Fruit fly (Drosophila melanogaster) whole organism, embryonic: ENCODE data around the gene CG11970.

Experiments used
- CG10543 ChIP-seq: fragments of 200-800 bp; sonication (Bioruptor generic); optimal IDR thresholded peaks from 3 replicates; lab custom pipeline; 2017; ENCODE audit warnings: missing biosample characterization, mild to moderate bottlenecking, missing genetic modification characterization, moderate library complexity
- CG10654 ChIP-seq: fragments of 200-800 bp; sonication (Bioruptor generic); optimal IDR thresholded peaks from 2 replicates; lab custom pipeline; 2016; ENCODE audit warnings: missing biosample characterization, missing genetic modification characterization
- CG10959 ChIP-seq: fragments of 200-800 bp; sonication (Bioruptor generic); IDR thresholded peaks from 2 replicates; pipeline ENCODE4 v1.3.6; 2022; ENCODE audit warnings: missing biosample characterization, missing genetic modification characterization
- CG11456 ChIP-seq: fragments of 200-800 bp; sonication (Bioruptor generic); IDR thresholded peaks from 3 replicates; pipeline ENCODE4 v1.3.6; 2022; ENCODE audit warnings: missing biosample characterization, missing genetic modification characterization
- CG11504 ChIP-seq: fragments of 200-800 bp; sonication (Bioruptor generic); optimal IDR thresholded peaks from 3 replicates; lab custom pipeline; 2019; ENCODE audit warnings: missing biosample characterization, mild to moderate bottlenecking, missing genetic modification characterization, moderate library complexity
- CG11695 ChIP-seq: fragments of 200-800 bp; sonication (Bioruptor generic); IDR thresholded peaks from 3 replicates; pipeline ENCODE4 v1.3.6; 2022; ENCODE audit warnings: missing biosample characterization, missing genetic modification characterization
- CG11723 ChIP-seq: fragments of 200-800 bp; sonication (Bioruptor generic); optimal IDR thresholded peaks from 2 replicates; lab custom pipeline; 2017; ENCODE audit warnings: missing biosample characterization, mild to moderate bottlenecking, missing genetic modification characterization
- CG12299 ChIP-seq: fragments of 200-800 bp; sonication (Bioruptor generic); optimal IDR thresholded peaks from 2 replicates; lab custom pipeline; 2018; ENCODE audit warnings: missing biosample characterization, mild to moderate bottlenecking, missing genetic modification characterization
- CG12391 ChIP-seq: fragments of 200-800 bp; sonication (Bioruptor generic); optimal IDR thresholded peaks from 3 replicates; lab custom pipeline; 2018; ENCODE audit warnings: missing biosample characterization, mild to moderate bottlenecking, missing genetic modification characterization, moderate library complexity
- CG14014 ChIP-seq: fragments of 200-800 bp; sonication (Bioruptor generic); IDR thresholded peaks from 2 replicates; pipeline ENCODE4 v1.3.6; 2022; ENCODE audit warnings: missing biosample characterization, missing genetic modification characterization
- CG1529 ChIP-seq: fragments of 200-800 bp; sonication (Bioruptor generic); optimal IDR thresholded peaks from 3 replicates; lab custom pipeline; 2018; ENCODE audit warnings: missing biosample characterization, missing genetic modification characterization
- CG2120 ChIP-seq: fragments of 200-800 bp; sonication (Bioruptor generic); optimal IDR thresholded peaks from 3 replicates; lab custom pipeline; 2016; ENCODE audit warnings: missing biosample characterization, missing genetic modification characterization
- CG2199 ChIP-seq: fragments of 200-800 bp; sonication (Bioruptor generic); IDR thresholded peaks from 3 replicates; pipeline ENCODE4 v1.3.6; 2022; ENCODE audit warnings: missing biosample characterization, missing genetic modification characterization
- CG2678 ChIP-seq: fragments of 200-800 bp; sonication (Bioruptor generic); optimal IDR thresholded peaks from 3 replicates; lab custom pipeline; 2019; ENCODE audit warnings: missing biosample characterization, mild to moderate bottlenecking, missing genetic modification characterization, moderate library complexity
- CG31388 ChIP-seq: fragments of 200-800 bp; sonication (Bioruptor generic); optimal IDR thresholded peaks from 2 replicates; lab custom pipeline; 2016; ENCODE audit warnings: missing biosample characterization, missing genetic modification characterization
- CG31441 ChIP-seq: fragments of 200-800 bp; sonication (Bioruptor generic); IDR thresholded peaks from 2 replicates; pipeline ENCODE4 v1.3.6; 2022; ENCODE audit warnings: missing biosample characterization, missing genetic modification characterization
- CG34376 ChIP-seq: fragments of 200-800 bp; sonication (Bioruptor generic); optimal IDR thresholded peaks from 2 replicates; lab custom pipeline; 2018; ENCODE audit warnings: missing biosample characterization, mild to moderate bottlenecking, missing genetic modification characterization
- CG3726 ChIP-seq: fragments of 200-800 bp; sonication (Bioruptor generic); IDR thresholded peaks from 3 replicates; pipeline ENCODE4, ENCODE4 v1.3.6; 2022; ENCODE audit warnings: missing biosample characterization, missing genetic modification characterization
- CG43689 ChIP-seq: fragments of 200-800 bp; sonication (Bioruptor generic); IDR thresholded peaks from 2 replicates; pipeline ENCODE4 v1.3.6; 2022; ENCODE audit warnings: missing biosample characterization, missing genetic modification characterization
- CG6791 ChIP-seq: fragments of 200-800 bp; sonication (Bioruptor generic); IDR thresholded peaks from 3 replicates; pipeline ENCODE4 v1.3.6; 2022; ENCODE audit warnings: missing biosample characterization, missing genetic modification characterization; ENCODE audit not compliant: partially characterized antibody
- CG6854 ChIP-seq: fragments of 200-800 bp; sonication (Bioruptor generic); optimal IDR thresholded peaks from 3 replicates; lab custom pipeline; 2017; ENCODE audit warnings: missing biosample characterization, mild to moderate bottlenecking, missing genetic modification characterization
- CG9932 ChIP-seq: fragments of 200-800 bp; sonication (Bioruptor generic); IDR thresholded peaks from 2 replicates; pipeline ENCODE4 v1.3.6; 2022; ENCODE audit warnings: missing biosample characterization, missing genetic modification characterization
- Chrac-16 ChIP-seq: fragments of 200-800 bp; sonication (Bioruptor generic); optimal IDR thresholded peaks from 3 replicates; lab custom pipeline; 2016; ENCODE audit warnings: missing biosample characterization, missing genetic modification characterization
- CkIIα-i1 ChIP-seq: fragments of 200-800 bp; sonication (Bioruptor generic); IDR thresholded peaks from 2 replicates; pipeline ENCODE4 v1.3.6; 2022; ENCODE audit warnings: missing biosample characterization, missing genetic modification characterization
- Eip74EF ChIP-seq, 2 experiments: fragments of 200-800 bp in 1 of 2; fragments of >200 bp in 1 of 2; sonication (Bioruptor generic) in 1 of 2; optimal IDR thresholded peaks; 2 replicates each; lab custom pipeline; 2017 to 2019; ENCODE audit warnings: missing biosample characterization in 2 of 2, missing genetic modification characterization in 2 of 2, mild to moderate bottlenecking in 1 of 2, moderate library complexity in 1 of 2
- Elba2 ChIP-seq: fragments of 200-800 bp; sonication (Bioruptor generic); optimal IDR thresholded peaks from 3 replicates; lab custom pipeline; 2016; ENCODE audit warnings: missing biosample characterization, missing genetic modification characterization
- Ets65A ChIP-seq: fragments of 200-800 bp; sonication (Bioruptor generic); peaks from one replicate; lab custom pipeline; 2016; ENCODE audit warnings: missing biosample characterization, missing genetic modification characterization
- Fer2 ChIP-seq: fragments of 200-800 bp; sonication (Bioruptor generic); optimal IDR thresholded peaks from 2 replicates; lab custom pipeline; 2018; ENCODE audit warnings: missing biosample characterization, mild to moderate bottlenecking, missing genetic modification characterization, moderate library complexity
- GATAe ChIP-seq: fragments of 200-800 bp; sonication (Bioruptor generic); conservative IDR thresholded peaks from 2 replicates; pipeline ENCODE4 v1.3.6; 2022; ENCODE audit warnings: missing biosample characterization, missing genetic modification characterization
- H15 ChIP-seq: fragments of 200-800 bp; sonication (Bioruptor generic); IDR thresholded peaks from 3 replicates; pipeline ENCODE4 v1.3.6; 2022; ENCODE audit warnings: missing biosample characterization, missing genetic modification characterization
- Hand ChIP-seq: fragments of 200-800 bp; sonication (Bioruptor generic); optimal IDR thresholded peaks from 2 replicates; lab custom pipeline; 2017; ENCODE audit warnings: mild to moderate bottlenecking, missing biosample characterization, missing genetic modification reagents, missing genetic modification characterization
- Jarid2 ChIP-seq: fragments of 200-800 bp; sonication (Bioruptor generic); optimal IDR thresholded peaks from 3 replicates; lab custom pipeline; 2017; ENCODE audit warnings: mild to moderate bottlenecking, missing biosample characterization, missing genetic modification reagents, missing genetic modification characterization
- NFAT ChIP-seq: fragments of 200-800 bp; sonication (Bioruptor generic); IDR thresholded peaks from 2 replicates; pipeline ENCODE4 v1.3.6; 2022; ENCODE audit warnings: missing biosample characterization, missing genetic modification characterization
- Nf-YB ChIP-seq: fragments of 200-800 bp; sonication (Bioruptor generic); optimal IDR thresholded peaks from 3 replicates; lab custom pipeline; 2019; ENCODE audit warnings: missing biosample characterization, mild to moderate bottlenecking, missing genetic modification characterization, moderate library complexity
- Pdp1 ChIP-seq, 2 experiments: fragments of 200-800 bp; sonication (Bioruptor generic); optimal IDR thresholded peaks; 3 replicates each; lab custom pipeline; 2016; ENCODE audit warnings: missing biosample characterization in 2 of 2, missing genetic modification characterization in 2 of 2, mild to moderate bottlenecking in 1 of 2, moderate library complexity in 1 of 2
- Ptx1 ChIP-seq: fragments of 200-800 bp; sonication (Bioruptor generic); IDR thresholded peaks from 2 replicates; pipeline ENCODE4 v1.3.6; 2022; ENCODE audit warnings: missing biosample characterization, missing genetic modification characterization
- Sox102F ChIP-seq: fragments of 200-800 bp; sonication (Bioruptor generic); optimal IDR thresholded peaks from 2 replicates; lab custom pipeline; 2018; ENCODE audit warnings: missing biosample characterization, mild to moderate bottlenecking, missing genetic modification characterization, moderate library complexity
- Sry-β ChIP-seq: fragments of 200-800 bp; sonication (Bioruptor generic); optimal IDR thresholded peaks from 2 replicates; lab custom pipeline; 2018; ENCODE audit warnings: missing biosample characterization, mild to moderate bottlenecking, missing genetic modification characterization, moderate library complexity
- amos ChIP-seq: fragments of 200-800 bp; sonication (Bioruptor generic); IDR thresholded peaks from 2 replicates; pipeline ENCODE4 v1.3.6; 2022; ENCODE audit warnings: missing biosample characterization, missing genetic modification characterization; ENCODE audit not compliant: partially characterized antibody
- bsh ChIP-seq, 2 experiments: fragments of 200-800 bp; sonication (Bioruptor generic); optimal IDR thresholded peaks; 2 replicates each; lab custom pipeline; 2017 to 2018; ENCODE audit warnings: mild to moderate bottlenecking in 2 of 2, missing biosample characterization in 2 of 2, missing genetic modification characterization in 2 of 2, moderate library complexity in 1 of 2
- dmrt11E ChIP-seq: fragments of 200-800 bp; sonication (Bioruptor generic); optimal IDR thresholded peaks from 3 replicates; lab custom pipeline; 2018; ENCODE audit warnings: missing biosample characterization, mild to moderate bottlenecking, missing genetic modification characterization, moderate library complexity
- her ChIP-seq: fragments of 200-800 bp; sonication (Bioruptor generic); optimal IDR thresholded peaks from 2 replicates; lab custom pipeline; 2016; ENCODE audit warnings: missing biosample characterization, missing genetic modification characterization
- hkb ChIP-seq, 2 experiments: fragments of 200-800 bp in 1 of 2; fragments of >200 bp in 1 of 2; sonication (Bioruptor generic) in 1 of 2; IDR thresholded peaks in 1 of 2; optimal IDR thresholded peaks in 1 of 2; 2 replicates each; pipeline versions ENCODE4 v1.3.6 to Lab custom; 2017 to 2022; ENCODE audit warnings: missing biosample characterization in 1 of 2, missing genetic modification characterization in 1 of 2
- jumu ChIP-seq: fragments of 200-800 bp; sonication (Bioruptor generic); optimal IDR thresholded peaks from 3 replicates; lab custom pipeline; 2016; ENCODE audit warnings: missing biosample characterization, missing genetic modification characterization
- nerfin-2 ChIP-seq: fragments of 200-800 bp; sonication (Bioruptor generic); IDR thresholded peaks from 2 replicates; pipeline ENCODE4 v1.3.6; 2022; ENCODE audit warnings: missing biosample characterization, missing genetic modification characterization; ENCODE audit not compliant: partially characterized antibody
- nmo ChIP-seq: fragments of 200-800 bp; sonication (Bioruptor generic); optimal IDR thresholded peaks from 2 replicates; lab custom pipeline; 2018; ENCODE audit warnings: missing biosample characterization, mild to moderate bottlenecking, missing genetic modification characterization, moderate library complexity
- run ChIP-seq: fragments of 200-800 bp; sonication (Bioruptor generic); optimal IDR thresholded peaks from 3 replicates; lab custom pipeline; 2018; ENCODE audit warnings: missing biosample characterization, mild to moderate bottlenecking, missing genetic modification characterization
- ssp ChIP-seq: fragments of 200-800 bp; sonication (Bioruptor generic); IDR thresholded peaks from 2 replicates; pipeline ENCODE4 v1.3.6; 2022; ENCODE audit warnings: missing biosample characterization, missing genetic modification characterization
- ttk ChIP-seq: fragments of 200-800 bp; sonication (Bioruptor generic); IDR thresholded peaks from 2 replicates; pipeline ENCODE4 v2.1.2; 2022; ENCODE audit warnings: missing biosample characterization, missing genetic modification characterization
- zen2 ChIP-seq: fragments of 200-800 bp; sonication (Bioruptor generic); IDR thresholded peaks from 3 replicates; pipeline ENCODE4 v1.3.6; 2022; ENCODE audit warnings: missing biosample characterization, missing genetic modification characterization; ENCODE audit not compliant: partially characterized antibody

The CG11970 gene

DNA sequence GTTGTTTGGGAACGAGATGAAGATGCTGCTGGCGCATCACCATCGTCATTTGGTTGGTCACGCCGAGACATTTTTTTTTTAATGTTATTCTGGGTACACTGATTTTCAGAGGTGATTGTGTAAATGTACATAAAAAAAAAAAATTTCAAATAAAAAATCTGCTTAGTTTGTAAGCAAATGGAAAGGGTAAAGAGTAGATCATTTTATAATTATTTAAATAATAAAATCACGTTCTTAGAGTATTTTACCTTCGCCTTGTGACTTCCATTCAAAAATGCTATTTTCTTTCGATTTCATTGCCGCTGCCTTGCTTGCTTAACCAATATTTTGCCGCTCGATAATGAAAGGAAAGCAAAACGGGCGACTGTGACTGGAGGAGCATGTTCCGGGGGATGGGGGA is 5.8 kb upstream of the CG11970 start (continued):
- TF ChIP-seq CG11695 (GFP tag; lab: Robert Waterston, UW): 0 out of 3 replicates have a peak, but pooled peaks have one; percentile 28
- no peak for TF ChIP-seq CG6854 (GFP tag; lab: Kevin White, UChicago)
- TF ChIP-seq dmrt11E: no peak
- TF ChIP-seq her: no peak
- no peak for TF ChIP-seq CkIIα-i1 (GFP tag; lab: Robert Waterston, UW)
- TF ChIP-seq run (tag; lab: Kevin White, UChicago): no peak
- TF ChIP-seq amos (GFP tag; lab: Robert Waterston, UW): no peak
- no peak for TF ChIP-seq Pdp1 (GFP tag; optimal IDR thresholded peaks at IDR 0.05; lab: Kevin White, UChicago)
- TF ChIP-seq zen2: no peak
- peak; percentile 32 for TF ChIP-seq CG12391 (tag; lab: Kevin White, UChicago)
- peak; percentile 42 for TF ChIP-seq ssp
- peak; percentile 45 for TF ChIP-seq nmo
- TF ChIP-seq Chrac-16 (GFP tag; lab: Kevin White, UChicago): no peak
- TF ChIP-seq CG11504: peak; percentile 68
- TF ChIP-seq Elba2 (GFP tag; lab: Kevin White, UChicago): no peak
- peak; percentile 63; the same call in 2 of the 3 replicates for TF ChIP-seq H15
- TF ChIP-seq CG12299: no peak
- TF ChIP-seq Jarid2: no peak
- TF ChIP-seq CG6791 (GFP tag; lab: Robert Waterston, UW): no peak
- TF ChIP-seq Fer2 (tag; lab: Kevin White, UChicago): no peak
- TF ChIP-seq hkb (optimal IDR thresholded peaks at IDR 0.05; lab: Kevin White, UChicago): no peak
- TF ChIP-seq hkb (GFP tag; IDR thresholded peaks at IDR 0.05; lab: Robert Waterston, UW): peak; percentile 57
- TF ChIP-seq CG3726 (GFP tag; lab: Robert Waterston, UW): no peak
- no peak for TF ChIP-seq CG31388 (GFP tag; lab: Kevin White, UChicago)
- TF ChIP-seq Hand (GFP tag; lab: Kevin White, UChicago): no peak
- no peak for TF ChIP-seq CG2199 (GFP tag; lab: Robert Waterston, UW)
- no peak for TF ChIP-seq nerfin-2 (GFP tag; lab: Robert Waterston, UW)
- 0 out of 2 replicates have a peak, but pooled peaks have one; percentile 39 for TF ChIP-seq CG31441 (GFP tag; lab: Robert Waterston, UW)
- TF ChIP-seq CG2678 (tag; lab: Kevin White, UChicago): peak; percentile 64
- no peak for TF ChIP-seq CG2120 (GFP tag; lab: Kevin White, UChicago)
- no peak for TF ChIP-seq CG11723 (GFP tag; lab: Kevin White, UChicago)
- TF ChIP-seq CG10654 (GFP tag; lab: Kevin White, UChicago): no peak
- TF ChIP-seq CG10543: no peak
- no peak for TF ChIP-seq CG10959 (GFP tag; lab: Robert Waterston, UW)
- 0 out of 2 replicates have a peak, but pooled peaks have one; percentile 40 for TF ChIP-seq CG14014 (GFP tag; lab: Robert Waterston, UW)
- no peak for TF ChIP-seq CG1529
- TF ChIP-seq NFAT (GFP tag; lab: Robert Waterston, UW): no peak
- no peak for TF ChIP-seq Nf-YB (GFP tag; lab: Kevin White, UChicago)
- peak; percentile 35; the same call in 1 of the 2 replicates for TF ChIP-seq Ptx1 (GFP tag; lab: Robert Waterston, UW)
- no peak for TF ChIP-seq CG34376 (GFP tag; lab: Kevin White, UChicago)
- TF ChIP-seq bsh (GFP tag; optimal IDR thresholded peaks at IDR 0.05; lab: Kevin White, UChicago): peak in 1 of 2 experiments; percentile 70
- TF ChIP-seq jumu (GFP tag; lab: Kevin White, UChicago): no peak
- no peak for TF ChIP-seq GATAe (GFP tag; lab: Robert Waterston, UW)
- no peak for TF ChIP-seq Ets65A (GFP tag; lab: Kevin White, UChicago)
- TF ChIP-seq Sox102F: peak; percentile 75
- TF ChIP-seq CG43689 (GFP tag; lab: Robert Waterston, UW): no peak
- TF ChIP-seq Eip74EF (GFP tag; optimal IDR thresholded peaks at IDR 0.05; lab: Kevin White, UChicago): peak in 1 of 2 experiments; percentile 6
- TF ChIP-seq ttk (GFP tag; lab: Robert Waterston, UW): peak; percentile 39
- no peak for TF ChIP-seq CG11456 (GFP tag; lab: Robert Waterston, UW)
- TF ChIP-seq CG9932 (GFP tag; lab: Robert Waterston, UW): no peak
- TF ChIP-seq Sry-β (GFP tag; lab: Kevin White, UChicago): no peak
